Fruit fly (Drosophila melanogaster) whole organism, embryonic: ENCODE results near the gene Tsen34.

Experiments
- C15 ChIP-seq: fragments of 200-800 bp; sonication (Bioruptor generic); IDR thresholded peaks from 3 replicates; pipeline ENCODE4 v1.3.6; 2022; ENCODE audit warnings: missing biosample characterization, missing genetic modification characterization
- CG10366 ChIP-seq: fragments of 200-800 bp; sonication (Bioruptor generic); IDR thresholded peaks from 2 replicates; pipeline ENCODE4 v1.3.6; 2022; ENCODE audit warnings: missing biosample characterization, missing genetic modification characterization
- CG11247 ChIP-seq: fragments of 200-800 bp; sonication (Bioruptor generic); IDR thresholded peaks from 2 replicates; pipeline ENCODE4 v1.3.6; 2022; ENCODE audit warnings: missing biosample characterization, missing genetic modification characterization
- CG13123 ChIP-seq: fragments of 200-800 bp; sonication (Bioruptor generic); optimal IDR thresholded peaks from 2 replicates; lab custom pipeline; 2016; ENCODE audit warnings: missing biosample characterization, missing genetic modification characterization
- CG13775 ChIP-seq: fragments of 200-800 bp; sonication (Bioruptor generic); optimal IDR thresholded peaks from 3 replicates; lab custom pipeline; 2017; ENCODE audit warnings: missing biosample characterization, mild to moderate bottlenecking, missing genetic modification characterization
- CG14441 ChIP-seq: fragments of 200-800 bp; sonication (Bioruptor generic); IDR thresholded peaks from 2 replicates; pipeline ENCODE4 v1.3.6; 2022; ENCODE audit warnings: missing biosample characterization, missing genetic modification characterization
- CG15696 ChIP-seq: fragments of 200-800 bp; sonication (Bioruptor generic); optimal IDR thresholded peaks from 2 replicates; lab custom pipeline; 2019; ENCODE audit warnings: missing biosample characterization, mild to moderate bottlenecking, missing genetic modification characterization, moderate library complexity
- CG17568 ChIP-seq: fragments of 200-800 bp; sonication (Bioruptor generic); optimal IDR thresholded peaks from 2 replicates; lab custom pipeline; 2018; ENCODE audit warnings: missing biosample characterization, mild to moderate bottlenecking, missing genetic modification characterization, moderate library complexity
- CG17912 ChIP-seq: fragments of 200-800 bp; sonication (Bioruptor generic); optimal IDR thresholded peaks from 2 replicates; lab custom pipeline; 2018; ENCODE audit warnings: missing biosample characterization, mild to moderate bottlenecking, missing genetic modification characterization
- CG18011 ChIP-seq: fragments of 200-800 bp; sonication (Bioruptor generic); optimal IDR thresholded peaks from 2 replicates; lab custom pipeline; 2017; ENCODE audit warnings: missing biosample characterization, missing genetic modification characterization, mild to moderate bottlenecking, moderate library complexity, missing genotype
- CG31365 ChIP-seq: fragments of 200-800 bp; sonication (Bioruptor generic); optimal IDR thresholded peaks from 2 replicates; lab custom pipeline; 2018; ENCODE audit warnings: missing biosample characterization, mild to moderate bottlenecking, missing genetic modification characterization
- CG31441 ChIP-seq: fragments of 200-800 bp; sonication (Bioruptor generic); IDR thresholded peaks from 2 replicates; pipeline ENCODE4 v1.3.6; 2022; ENCODE audit warnings: missing biosample characterization, missing genetic modification characterization
- CG3163 ChIP-seq: fragments of 200-800 bp; sonication (Bioruptor generic); optimal IDR thresholded peaks from 3 replicates; lab custom pipeline; 2016; ENCODE audit warnings: missing biosample characterization, missing genetic modification characterization
- CG32532 ChIP-seq: fragments of 200-800 bp; sonication (Bioruptor generic); IDR thresholded peaks from 2 replicates; pipeline ENCODE4 v1.3.6; 2022; ENCODE audit warnings: missing biosample characterization, missing genetic modification characterization
- CG3838 ChIP-seq: fragments of 200-800 bp; sonication (Bioruptor generic); optimal IDR thresholded peaks from 3 replicates; lab custom pipeline; 2016; ENCODE audit warnings: missing biosample characterization, missing genetic modification characterization
- CG4360 ChIP-seq: fragments of 200-800 bp; sonication (Bioruptor generic); IDR thresholded peaks from 2 replicates; pipeline ENCODE4 v1.3.6; 2022; ENCODE audit warnings: missing biosample characterization, missing genetic modification characterization
- CG4707 ChIP-seq: fragments of 200-800 bp; sonication (Bioruptor generic); optimal IDR thresholded peaks from 2 replicates; lab custom pipeline; 2018; ENCODE audit warnings: missing biosample characterization, mild to moderate bottlenecking, missing genetic modification characterization, moderate library complexity
- Dad ChIP-seq: fragments of 200-800 bp; sonication (Bioruptor generic); optimal IDR thresholded peaks from 3 replicates; lab custom pipeline; 2016; ENCODE audit warnings: missing biosample characterization, missing genetic modification characterization
- Deaf1 ChIP-seq: fragments of 200-800 bp; optimal IDR thresholded peaks from 3 replicates; lab custom pipeline; 2019; ENCODE audit warnings: missing biosample characterization, mild to moderate bottlenecking, missing genetic modification characterization, moderate library complexity
- E2f1 ChIP-seq: fragments of 200-800 bp; sonication (Bioruptor generic); IDR thresholded peaks from 2 replicates; pipeline ENCODE4 v1.3.6; 2022; ENCODE audit warnings: missing biosample characterization, missing genetic modification characterization
- Elba2 ChIP-seq: fragments of 200-800 bp; sonication (Bioruptor generic); optimal IDR thresholded peaks from 3 replicates; lab custom pipeline; 2016; ENCODE audit warnings: missing biosample characterization, missing genetic modification characterization
- HmgD ChIP-seq: fragments of 200-800 bp; sonication (Bioruptor generic); optimal IDR thresholded peaks from 3 replicates; lab custom pipeline; 2016; ENCODE audit warnings: missing biosample characterization, missing genetic modification characterization
- Hr78 ChIP-seq, 2 experiments: fragments of 200-800 bp in 1 of 2; fragments of >200 bp in 1 of 2; sonication (Bioruptor generic) in 1 of 2; optimal IDR thresholded peaks; 2 replicates each; lab custom pipeline; 2017 to 2019; ENCODE audit warnings: missing biosample characterization in 2 of 2, missing genetic modification characterization in 2 of 2, mild to moderate bottlenecking in 1 of 2, moderate library complexity in 1 of 2
- Mes4 ChIP-seq: fragments of 200-800 bp; sonication (Bioruptor generic); optimal IDR thresholded peaks from 2 replicates; lab custom pipeline; 2016; ENCODE audit warnings: missing biosample characterization, missing genetic modification characterization
- Pdp1 ChIP-seq, 2 experiments: fragments of 200-800 bp; sonication (Bioruptor generic); optimal IDR thresholded peaks; 3 replicates each; lab custom pipeline; 2016; ENCODE audit warnings: missing biosample characterization in 2 of 2, missing genetic modification characterization in 2 of 2, mild to moderate bottlenecking in 1 of 2, moderate library complexity in 1 of 2
- Ptx1 ChIP-seq: fragments of 200-800 bp; sonication (Bioruptor generic); IDR thresholded peaks from 2 replicates; pipeline ENCODE4 v1.3.6; 2022; ENCODE audit warnings: missing biosample characterization, missing genetic modification characterization
- Sox102F ChIP-seq: fragments of 200-800 bp; sonication (Bioruptor generic); optimal IDR thresholded peaks from 2 replicates; lab custom pipeline; 2018; ENCODE audit warnings: missing biosample characterization, mild to moderate bottlenecking, missing genetic modification characterization, moderate library complexity
- Tbp ChIP-seq: fragments of >200 bp; optimal IDR thresholded peaks from 2 replicates; lab custom pipeline; 2018; ENCODE audit warnings: missing biosample characterization, missing genetic modification characterization
- aop ChIP-seq: fragments of 200-800 bp; sonication (Bioruptor generic); IDR thresholded peaks from 2 replicates; pipeline ENCODE4 v1.3.6; 2022; ENCODE audit warnings: missing biosample characterization, missing genetic modification characterization
- bab2 ChIP-seq: fragments of 200-800 bp; sonication (Bioruptor generic); optimal IDR thresholded peaks from 2 replicates; lab custom pipeline; 2016; ENCODE audit warnings: missing biosample characterization, missing genetic modification characterization
- cas ChIP-seq: fragments of 200-800 bp; sonication (Bioruptor generic); IDR thresholded peaks from 2 replicates; pipeline ENCODE4 v1.3.6; 2022; ENCODE audit warnings: missing biosample characterization, missing genetic modification characterization
- chif ChIP-seq, 2 experiments: fragments of 200-800 bp; sonication (Bioruptor generic); optimal IDR thresholded peaks; 3 replicates each; lab custom pipeline; 2016; ENCODE audit warnings: missing biosample characterization in 2 of 2, missing genetic modification characterization in 2 of 2
- chn ChIP-seq: fragments of 200-800 bp; sonication (Bioruptor generic); optimal IDR thresholded peaks from 2 replicates; lab custom pipeline; 2016; ENCODE audit warnings: missing biosample characterization, missing genetic modification characterization
- disco-r ChIP-seq: fragments of 200-800 bp; sonication (Bioruptor generic); optimal IDR thresholded peaks from 2 replicates; lab custom pipeline; 2016; ENCODE audit warnings: missing biosample characterization, missing genetic modification characterization
- dpn ChIP-seq, 2 experiments: fragments of 200-800 bp; sonication (Bioruptor generic); optimal IDR thresholded peaks; 3 replicates each; lab custom pipeline; 2016; ENCODE audit warnings: missing biosample characterization in 2 of 2, missing genetic modification characterization in 2 of 2
- ems ChIP-seq: fragments of 200-800 bp; sonication (Bioruptor generic); optimal IDR thresholded peaks from 3 replicates; lab custom pipeline; 2016; ENCODE audit warnings: missing biosample characterization, missing genetic modification characterization
- gsb-n ChIP-seq: fragments of 200-800 bp; sonication (Bioruptor generic); optimal IDR thresholded peaks from 3 replicates; lab custom pipeline; 2018; ENCODE audit warnings: missing biosample characterization, mild to moderate bottlenecking, missing genetic modification characterization
- hb ChIP-seq: fragments of 200-800 bp; sonication (Bioruptor generic); IDR thresholded peaks from 3 replicates; pipeline ENCODE4 v1.3.6; 2022; ENCODE audit warnings: missing biosample characterization, missing genetic modification characterization; ENCODE audit not compliant: partially characterized antibody
- ken ChIP-seq: fragments of 200-800 bp; sonication (Bioruptor generic); IDR thresholded peaks from 3 replicates; pipeline ENCODE4 v1.3.6; 2022; ENCODE audit warnings: missing biosample characterization, missing genetic modification characterization
- peb ChIP-seq: fragments of 200-800 bp; sonication (Bioruptor generic); IDR thresholded peaks from 2 replicates; pipeline ENCODE4 v1.3.6; 2022; ENCODE audit warnings: missing biosample characterization, missing genetic modification characterization
- repo ChIP-seq: fragments of 200-800 bp; sonication (Bioruptor generic); optimal IDR thresholded peaks from 2 replicates; lab custom pipeline; 2016; ENCODE audit warnings: missing biosample characterization, missing genetic modification characterization
- run ChIP-seq: fragments of 200-800 bp; sonication (Bioruptor generic); optimal IDR thresholded peaks from 3 replicates; lab custom pipeline; 2018; ENCODE audit warnings: missing biosample characterization, mild to moderate bottlenecking, missing genetic modification characterization
- scrt ChIP-seq: fragments of 200-800 bp; sonication (Bioruptor generic); optimal IDR thresholded peaks from 2 replicates; lab custom pipeline; 2018; ENCODE audit warnings: missing biosample characterization, mild to moderate bottlenecking, missing genetic modification characterization, moderate library complexity
- slou ChIP-seq: fragments of 200-800 bp; sonication (Bioruptor generic); optimal IDR thresholded peaks from 3 replicates; lab custom pipeline; 2016; ENCODE audit warnings: missing biosample characterization, missing genetic modification characterization
- slp2 ChIP-seq: fragments of 200-800 bp; sonication (Bioruptor generic); optimal IDR thresholded peaks from 2 replicates; lab custom pipeline; 2016; ENCODE audit warnings: missing biosample characterization, missing genetic modification characterization
- tio ChIP-seq: fragments of 200-800 bp; sonication (Bioruptor generic); optimal IDR thresholded peaks from 2 replicates; lab custom pipeline; 2017; ENCODE audit warnings: missing biosample characterization, missing genetic modification characterization, inconsistent platforms
- toy ChIP-seq: fragments of 200-800 bp; sonication (Bioruptor generic); IDR thresholded peaks from 2 replicates; pipeline ENCODE4 v1.3.6; 2022; ENCODE audit warnings: missing biosample characterization, missing genetic modification characterization
- wek ChIP-seq: fragments of 200-800 bp; sonication (Bioruptor generic); optimal IDR thresholded peaks from 3 replicates; lab custom pipeline; 2018; ENCODE audit warnings: missing biosample characterization, mild to moderate bottlenecking, missing genetic modification characterization, moderate library complexity

Gene Tsen34

dm6 chr3L:14801854-14802616 lies 40.4 kb upstream of the Tsen34 start, which contains the start of gene NHP2 (continued):
- TF ChIP-seq Tbp (GFP tag; lab: Kevin White, UChicago) (no peak), gsb-n (tag; lab: Kevin White, UChicago) (no peak), CG31365 (tag; lab: Kevin White, UChicago) (peak; percentile 36), aop (GFP tag; lab: Robert Waterston, UW) (no peak), wek (GFP tag; lab: Kevin White, UChicago) (peak; percentile 72), cas (GFP tag; lab: Robert Waterston, UW) (peak; percentile 76), hb (GFP tag; lab: Robert Waterston, UW) (no peak), peb (peak; percentile 56; the same call in 1 of the 2 replicates), CG4707 (GFP tag; lab: Kevin White, UChicago) (peak; percentile 79), Dad (GFP tag; lab: Kevin White, UChicago) (peak; percentile 29), slp2 (GFP tag; lab: Kevin White, UChicago) (peak; percentile 39), scrt (GFP tag; lab: Kevin White, UChicago) (no peak), CG15696 (tag; lab: Kevin White, UChicago) (peak; percentile 67), CG3838 (GFP tag; lab: Kevin White, UChicago) (peak; percentile 64), repo (GFP tag; lab: Kevin White, UChicago) (no peak), CG31441 (GFP tag; lab: Robert Waterston, UW) (peak; percentile 92), CG13775 (GFP tag; lab: Kevin White, UChicago) (peak; percentile 78), CG18011 (peak; percentile 49), CG17568 (GFP tag; lab: Kevin White, UChicago) (no peak), CG13123 (peak; percentile 48), toy (GFP tag; lab: Robert Waterston, UW) (peak; percentile 54; the same call in 1 of the 2 replicates), slou (peak; percentile 66)

- TF ChIP-seq Hr78 (GFP tag; optimal IDR thresholded peaks at IDR 0.05; lab: Kevin White, UChicago): no peak
- TF ChIP-seq Mes4: no peak
- peak in 1 of 2 experiments; percentile 10 for TF ChIP-seq chif (GFP tag; optimal IDR thresholded peaks at IDR 0.05; lab: Kevin White, UChicago)
- TF ChIP-seq CG32532 (GFP tag; lab: Robert Waterston, UW): peak; percentile 47; the same call in 1 of the 2 replicates
- no peak for TF ChIP-seq run (tag; lab: Kevin White, UChicago)
- TF ChIP-seq ems: no peak
- TF ChIP-seq Pdp1 (GFP tag; optimal IDR thresholded peaks at IDR 0.05; lab: Kevin White, UChicago): peak in 1 of 2 experiments; percentile 63
- TF ChIP-seq CG10366 (GFP tag; lab: Robert Waterston, UW): no peak
- TF ChIP-seq CG11247 (GFP tag; lab: Robert Waterston, UW): no peak
- TF ChIP-seq tio: no peak
- no peak for TF ChIP-seq CG17912 (GFP tag; lab: Kevin White, UChicago)
- TF ChIP-seq CG3163 (GFP tag; lab: Kevin White, UChicago): no peak
- no peak for TF ChIP-seq disco-r (GFP tag; lab: Kevin White, UChicago)
- no peak for TF ChIP-seq E2f1 (GFP tag; lab: Robert Waterston, UW)
- TF ChIP-seq Ptx1 (GFP tag; lab: Robert Waterston, UW): 0 out of 2 replicates have a peak, but pooled peaks have one; percentile 17
- no peak for TF ChIP-seq Deaf1 (tag; lab: Kevin White, UChicago)
- TF ChIP-seq C15: no peak
- no peak for TF ChIP-seq Sox102F
- 0 out of 2 replicates have a peak, but pooled peaks have one; percentile 43 for TF ChIP-seq CG4360 (GFP tag; lab: Robert Waterston, UW)
- peak; percentile 28; the same call in 1 of the 2 replicates for TF ChIP-seq CG14441
- TF ChIP-seq chn (GFP tag; lab: Kevin White, UChicago): no peak
- no peak for TF ChIP-seq HmgD
- peak; percentile 90 for TF ChIP-seq Elba2 (GFP tag; lab: Kevin White, UChicago)
- no peak for TF ChIP-seq dpn (GFP tag; optimal IDR thresholded peaks at IDR 0.05; lab: Kevin White, UChicago)
- 0 out of 3 replicates have a peak, but pooled peaks have one; percentile 29 for TF ChIP-seq ken (GFP tag; lab: Robert Waterston, UW)
- no peak for TF ChIP-seq bab2 (GFP tag; lab: Kevin White, UChicago)
Measured at dm6 chr3L:14790849-14791646, 29.4 kb upstream of the Tsen34 start.
